Fruit fly (Drosophila melanogaster) whole organism, embryonic: ENCODE data around the gene msb1l.

ENCODE experiments used
- Atf6 ChIP-seq: fragments of 200-800 bp; sonication (Bioruptor generic); IDR thresholded peaks from 2 replicates; pipeline ENCODE4 v1.3.6; 2022; ENCODE audit warnings: missing biosample characterization, missing genetic modification characterization
- CG13775 ChIP-seq: fragments of 200-800 bp; sonication (Bioruptor generic); optimal IDR thresholded peaks from 3 replicates; lab custom pipeline; 2017; ENCODE audit warnings: missing biosample characterization, mild to moderate bottlenecking, missing genetic modification characterization
- CG14965 ChIP-seq: fragments of 200-800 bp; sonication (Bioruptor generic); optimal IDR thresholded peaks from 2 replicates; lab custom pipeline; 2016; ENCODE audit warnings: missing biosample characterization, missing genetic modification characterization, borderline replicate concordance
- CG15601 ChIP-seq: fragments of 200-800 bp; sonication (Bioruptor generic); optimal IDR thresholded peaks from 3 replicates; lab custom pipeline; 2019; ENCODE audit warnings: missing biosample characterization, mild to moderate bottlenecking, missing genetic modification characterization, moderate library complexity
- CG15696 ChIP-seq: fragments of 200-800 bp; sonication (Bioruptor generic); optimal IDR thresholded peaks from 2 replicates; lab custom pipeline; 2019; ENCODE audit warnings: missing biosample characterization, mild to moderate bottlenecking, missing genetic modification characterization, moderate library complexity
- CG1602 ChIP-seq: fragments of 200-800 bp; sonication (Bioruptor generic); optimal IDR thresholded peaks from 3 replicates; lab custom pipeline; 2016; ENCODE audit warnings: missing biosample characterization, missing genetic modification characterization
- CG1647 ChIP-seq: fragments of 200-800 bp; sonication (Bioruptor generic); optimal IDR thresholded peaks from 3 replicates; lab custom pipeline; 2016; ENCODE audit warnings: missing biosample characterization, missing genetic modification characterization
- CG16815 ChIP-seq: fragments of 200-800 bp; sonication (Bioruptor generic); optimal IDR thresholded peaks from 3 replicates; lab custom pipeline; 2017; ENCODE audit warnings: missing biosample characterization, mild to moderate bottlenecking, missing genetic modification characterization
- CG18011 ChIP-seq: fragments of 200-800 bp; sonication (Bioruptor generic); optimal IDR thresholded peaks from 2 replicates; lab custom pipeline; 2017; ENCODE audit warnings: missing biosample characterization, missing genetic modification characterization, mild to moderate bottlenecking, moderate library complexity, missing genotype
- CG1832 ChIP-seq: fragments of 200-800 bp; sonication (Bioruptor generic); optimal IDR thresholded peaks from 2 replicates; lab custom pipeline; 2017; ENCODE audit warnings: missing biosample characterization, mild to moderate bottlenecking, missing genetic modification characterization, inconsistent platforms
- CG2116 ChIP-seq: fragments of 200-800 bp; sonication (Bioruptor generic); optimal IDR thresholded peaks from 3 replicates; lab custom pipeline; 2018; ENCODE audit warnings: missing biosample characterization, mild to moderate bottlenecking, missing genetic modification characterization
- CG2129 ChIP-seq: fragments of 200-800 bp; sonication (Bioruptor generic); IDR thresholded peaks from 2 replicates; pipeline ENCODE4 v1.3.6; 2022; ENCODE audit warnings: missing biosample characterization, missing genetic modification characterization; ENCODE audit not compliant: partially characterized antibody
- CG3065 ChIP-seq: fragments of 200-800 bp; sonication (Bioruptor generic); optimal IDR thresholded peaks from 2 replicates; lab custom pipeline; 2016; ENCODE audit warnings: missing biosample characterization, missing genetic modification characterization
- CG3726 ChIP-seq: fragments of 200-800 bp; sonication (Bioruptor generic); IDR thresholded peaks from 3 replicates; pipeline ENCODE4, ENCODE4 v1.3.6; 2022; ENCODE audit warnings: missing biosample characterization, missing genetic modification characterization
- CG4360 ChIP-seq: fragments of 200-800 bp; sonication (Bioruptor generic); IDR thresholded peaks from 2 replicates; pipeline ENCODE4 v1.3.6; 2022; ENCODE audit warnings: missing biosample characterization, missing genetic modification characterization
- CG6654 ChIP-seq: fragments of 200-800 bp; sonication (Bioruptor generic); optimal IDR thresholded peaks from 2 replicates; lab custom pipeline; 2017; ENCODE audit warnings: missing biosample characterization, mild to moderate bottlenecking, missing genetic modification characterization
- CG7357 ChIP-seq: fragments of 200-800 bp; sonication (Bioruptor generic); IDR thresholded peaks from 3 replicates; pipeline ENCODE4 v1.3.6; 2022; ENCODE audit warnings: missing biosample characterization, missing genetic modification characterization
- CG8281 ChIP-seq: fragments of 200-800 bp; sonication (Bioruptor generic); optimal IDR thresholded peaks from 2 replicates; lab custom pipeline; 2018; ENCODE audit warnings: missing biosample characterization, mild to moderate bottlenecking, missing genetic modification characterization, moderate library complexity
- CG8290 ChIP-seq, 3 experiments: fragments of 200-800 bp; sonication (Bioruptor generic); optimal IDR thresholded peaks; 2 replicates each; lab custom pipeline; 2016 to 2019; ENCODE audit warnings: missing biosample characterization in 3 of 3, missing genetic modification characterization in 3 of 3, mild to moderate bottlenecking in 2 of 3, moderate library complexity in 1 of 3
- CG9876 ChIP-seq: fragments of 200-800 bp; sonication (Bioruptor generic); optimal IDR thresholded peaks from 2 replicates; lab custom pipeline; 2016; ENCODE audit warnings: missing biosample characterization, missing genetic modification characterization
- CHES-1-like ChIP-seq: fragments of 200-800 bp; sonication (Bioruptor generic); optimal IDR thresholded peaks from 2 replicates; lab custom pipeline; 2016; ENCODE audit warnings: missing biosample characterization, missing genetic modification characterization
- CkIIα-i1 ChIP-seq: fragments of 200-800 bp; sonication (Bioruptor generic); IDR thresholded peaks from 2 replicates; pipeline ENCODE4 v1.3.6; 2022; ENCODE audit warnings: missing biosample characterization, missing genetic modification characterization
- Doc2 ChIP-seq: fragments of 200-800 bp; sonication (Bioruptor generic); IDR thresholded peaks from 2 replicates; pipeline ENCODE4 v1.3.6; 2022; ENCODE audit warnings: missing biosample characterization, missing genetic modification characterization
- Elba2 ChIP-seq: fragments of 200-800 bp; sonication (Bioruptor generic); optimal IDR thresholded peaks from 3 replicates; lab custom pipeline; 2016; ENCODE audit warnings: missing biosample characterization, missing genetic modification characterization
- HLH4C ChIP-seq: fragments of 200-800 bp; sonication (Bioruptor generic); IDR thresholded peaks from 3 replicates; pipeline ENCODE4 v1.3.6; 2022; ENCODE audit warnings: missing biosample characterization, missing genetic modification characterization; ENCODE audit not compliant: partially characterized antibody
- Hr51 ChIP-seq, 2 experiments: fragments of 200-800 bp; sonication (Bioruptor generic); optimal IDR thresholded peaks; 2 replicates in 1 of 2; 3 replicates in 1 of 2; lab custom pipeline; 2016 to 2018; ENCODE audit warnings: missing biosample characterization in 2 of 2, missing genetic modification characterization in 2 of 2, mild to moderate bottlenecking in 1 of 2, moderate library complexity in 1 of 2
- MESR4 ChIP-seq: fragments of 200-800 bp; sonication (Bioruptor generic); optimal IDR thresholded peaks from 2 replicates; lab custom pipeline; 2018; ENCODE audit warnings: missing biosample characterization, mild to moderate bottlenecking, missing genetic modification characterization, moderate library complexity
- Myb ChIP-seq: fragments of 200-800 bp; sonication (Bioruptor generic); optimal IDR thresholded peaks from 2 replicates; lab custom pipeline; 2016; ENCODE audit warnings: missing biosample characterization, missing genetic modification characterization
- NC2β ChIP-seq: fragments of 200-800 bp; sonication (Bioruptor generic); optimal IDR thresholded peaks from 2 replicates; lab custom pipeline; 2016; ENCODE audit warnings: missing biosample characterization, missing genetic modification characterization
- Optix ChIP-seq: fragments of 200-800 bp; sonication (Bioruptor generic); IDR thresholded peaks from 3 replicates; pipeline ENCODE4 v1.3.6; 2022; ENCODE audit warnings: missing biosample characterization, missing genetic modification characterization
- Ptx1 ChIP-seq: fragments of 200-800 bp; sonication (Bioruptor generic); IDR thresholded peaks from 2 replicates; pipeline ENCODE4 v1.3.6; 2022; ENCODE audit warnings: missing biosample characterization, missing genetic modification characterization
- Rfx ChIP-seq: fragments of 200-800 bp; sonication (Bioruptor generic); IDR thresholded peaks from 2 replicates; pipeline ENCODE4 v1.3.6; 2022; ENCODE audit warnings: missing biosample characterization, missing genetic modification characterization
- Trl ChIP-seq, 3 experiments: fragments of >200 bp in 2 of 3; fragments of 200-800 bp in 1 of 3; sonication (Bioruptor generic) in 1 of 3; optimal IDR thresholded peaks; 2 replicates in 1 of 3; 3 replicates in 2 of 3; lab custom pipeline; 2016 to 2017; ENCODE audit warnings: missing biosample characterization in 1 of 3, missing genetic modification characterization in 1 of 3
- ac ChIP-seq: fragments of 200-800 bp; sonication (Bioruptor generic); optimal IDR thresholded peaks from 3 replicates; lab custom pipeline; 2017; ENCODE audit warnings: missing biosample characterization, mild to moderate bottlenecking, missing genetic modification characterization
- ara ChIP-seq: fragments of 200-800 bp; sonication (Bioruptor generic); IDR thresholded peaks from 2 replicates; pipeline ENCODE4 v1.3.6; 2022; ENCODE audit warnings: missing biosample characterization, missing genetic modification characterization
- az2 ChIP-seq: fragments of 200-800 bp; sonication (Bioruptor generic); optimal IDR thresholded peaks from 3 replicates; lab custom pipeline; 2016; ENCODE audit warnings: missing biosample characterization, missing genetic modification characterization
- chif ChIP-seq, 2 experiments: fragments of 200-800 bp; sonication (Bioruptor generic); optimal IDR thresholded peaks; 3 replicates each; lab custom pipeline; 2016; ENCODE audit warnings: missing biosample characterization in 2 of 2, missing genetic modification characterization in 2 of 2
- dpn ChIP-seq, 2 experiments: fragments of 200-800 bp; sonication (Bioruptor generic); optimal IDR thresholded peaks; 3 replicates each; lab custom pipeline; 2016; ENCODE audit warnings: missing biosample characterization in 2 of 2, missing genetic modification characterization in 2 of 2
- en ChIP-seq: fragments of 200-800 bp; sonication (Bioruptor generic); optimal IDR thresholded peaks from 2 replicates; lab custom pipeline; 2016; ENCODE audit warnings: missing biosample characterization, missing genetic modification characterization
- exex ChIP-seq: fragments of 200-800 bp; sonication (Bioruptor generic); optimal IDR thresholded peaks from 4 replicates; lab custom pipeline; 2018; ENCODE audit warnings: missing biosample characterization, mild to moderate bottlenecking, missing genetic modification characterization, moderate library complexity
- grn ChIP-seq: fragments of 200-800 bp; sonication (Bioruptor generic); optimal IDR thresholded peaks from 3 replicates; lab custom pipeline; 2017; ENCODE audit warnings: missing biosample characterization, missing genetic modification characterization
- jumu ChIP-seq: fragments of 200-800 bp; sonication (Bioruptor generic); optimal IDR thresholded peaks from 3 replicates; lab custom pipeline; 2016; ENCODE audit warnings: missing biosample characterization, missing genetic modification characterization
- knrl ChIP-seq: fragments of 200-800 bp; sonication (Bioruptor generic); IDR thresholded peaks from 3 replicates; pipeline ENCODE4 v1.3.6; 2022; ENCODE audit warnings: missing biosample characterization, missing genetic modification characterization; ENCODE audit not compliant: partially characterized antibody
- lov ChIP-seq, 2 experiments: fragments of 200-800 bp in 1 of 2; fragments of >200 bp in 1 of 2; sonication (Bioruptor generic) in 1 of 2; IDR thresholded peaks in 1 of 2; optimal IDR thresholded peaks in 1 of 2; 2 replicates in 1 of 2; 3 replicates in 1 of 2; pipeline versions ENCODE4 v1.3.6 to Lab custom; 2017 to 2022; ENCODE audit warnings: missing biosample characterization in 1 of 2, missing genetic modification characterization in 1 of 2
- schlank ChIP-seq: fragments of 200-800 bp; sonication (Bioruptor generic); optimal IDR thresholded peaks from 2 replicates; lab custom pipeline; 2018; ENCODE audit warnings: missing biosample characterization, mild to moderate bottlenecking, missing genetic modification characterization
- stwl ChIP-seq: fragments of 200-800 bp; sonication (Bioruptor generic); optimal IDR thresholded peaks from 3 replicates; lab custom pipeline; 2018; ENCODE audit warnings: missing biosample characterization, mild to moderate bottlenecking, missing genetic modification characterization, moderate library complexity
- trem ChIP-seq: fragments of 200-800 bp; optimal IDR thresholded peaks from 3 replicates; lab custom pipeline; 2019; ENCODE audit warnings: missing biosample characterization, mild to moderate bottlenecking, missing genetic modification characterization, moderate library complexity
- vfl ChIP-seq: fragments of 200-800 bp; sonication (Bioruptor generic); optimal IDR thresholded peaks from 2 replicates; lab custom pipeline; 2016; ENCODE audit warnings: missing biosample characterization, missing genetic modification characterization

msb1l gene

DNA sequence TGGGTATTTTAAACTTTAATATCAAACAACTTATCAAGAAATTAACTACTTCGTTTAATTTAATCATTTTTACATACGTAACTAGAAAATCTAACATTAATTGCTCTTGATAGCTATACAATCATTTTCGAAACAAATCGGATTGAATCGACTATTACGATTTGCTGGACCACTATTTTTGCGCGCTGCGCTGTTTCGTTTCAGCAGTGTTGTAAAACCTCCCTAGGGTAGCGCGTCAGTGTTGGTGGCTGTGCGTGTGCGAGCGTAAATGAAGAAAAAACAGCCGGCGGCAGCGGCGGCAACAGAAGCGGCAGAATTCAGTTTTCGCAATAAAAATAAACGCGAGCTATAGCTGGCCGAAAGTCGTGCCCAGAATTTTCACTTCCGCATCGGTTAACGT lies 44.3 kb upstream of the msb1l start, which contains the start of gene CG33116 (continued):
- peak; percentile 84 for TF ChIP-seq NC2β (GFP tag; lab: Kevin White, UChicago)
- TF ChIP-seq CG1832 (GFP tag; lab: Kevin White, UChicago): no peak
- peak; percentile 74 for TF ChIP-seq CG13775 (GFP tag; lab: Kevin White, UChicago)
- TF ChIP-seq Hr51 (GFP tag; optimal IDR thresholded peaks at IDR 0.05; lab: Kevin White, UChicago): peak; percentile 75 to 76
- TF ChIP-seq lov (optimal IDR thresholded peaks at IDR 0.05; lab: Kevin White, UChicago): no peak
- peak; percentile 81 for TF ChIP-seq lov (GFP tag; IDR thresholded peaks at IDR 0.05; lab: Robert Waterston, UW)
- TF ChIP-seq Trl (optimal IDR thresholded peaks at IDR 0.05; lab: Kevin White, UChicago): no peak
- peak; percentile 88 for TF ChIP-seq Trl (GFP tag; optimal IDR thresholded peaks at IDR 0.05; lab: Kevin White, UChicago)
- no peak for TF ChIP-seq CG2129 (GFP tag; lab: Robert Waterston, UW)
- peak; percentile 45 for TF ChIP-seq CG8281 (tag; lab: Kevin White, UChicago)
- peak; percentile 82 for TF ChIP-seq Ptx1 (GFP tag; lab: Robert Waterston, UW)
- TF ChIP-seq CG6654 (GFP tag; lab: Kevin White, UChicago): peak; percentile 50
- TF ChIP-seq knrl: 0 out of 3 replicates have a peak, but pooled peaks have one; percentile 34
- peak; percentile 69 for TF ChIP-seq schlank
- TF ChIP-seq HLH4C (GFP tag; lab: Robert Waterston, UW): no peak
- TF ChIP-seq CG8290 (GFP tag; optimal IDR thresholded peaks at IDR 0.05; lab: Kevin White, UChicago): peak; percentile 88
- TF ChIP-seq CG8290 (tag; optimal IDR thresholded peaks at IDR 0.05; lab: Kevin White, UChicago): peak; percentile 42 to 93
- TF ChIP-seq Doc2 (GFP tag; lab: Robert Waterston, UW): no peak
- peak; percentile 25 for TF ChIP-seq grn (GFP tag; lab: Kevin White, UChicago)
- TF ChIP-seq CG4360 (GFP tag; lab: Robert Waterston, UW): 0 out of 2 replicates have a peak, but pooled peaks have one; percentile 38
- TF ChIP-seq trem (tag; lab: Kevin White, UChicago): peak; percentile 83
- TF ChIP-seq Elba2 (GFP tag; lab: Kevin White, UChicago): peak; percentile 12
- TF ChIP-seq CG3726 (GFP tag; lab: Robert Waterston, UW): 0 out of 3 replicates have a peak, but pooled peaks have one; percentile 52
- TF ChIP-seq MESR4 (GFP tag; lab: Kevin White, UChicago): peak; percentile 57
- TF ChIP-seq jumu (GFP tag; lab: Kevin White, UChicago): peak; percentile 83
- TF ChIP-seq Optix: peak; percentile 68
- TF ChIP-seq vfl: peak; percentile 87
- peak; percentile 25; the same call in 1 of the 2 replicates for TF ChIP-seq CkIIα-i1 (GFP tag; lab: Robert Waterston, UW)
- peak; percentile 18 for TF ChIP-seq CG3065
- TF ChIP-seq CG14965: peak; percentile 44
- peak; percentile 79 for TF ChIP-seq CG15601 (tag; lab: Kevin White, UChicago)
- TF ChIP-seq CG1602: peak; percentile 75
- TF ChIP-seq CG1647 (GFP tag; lab: Kevin White, UChicago): peak; percentile 73
- TF ChIP-seq CG16815 (GFP tag; lab: Kevin White, UChicago): peak; percentile 61
- peak; percentile 51; the same call in 1 of the 3 replicates for TF ChIP-seq CG7357 (GFP tag; lab: Robert Waterston, UW)
- TF ChIP-seq CG2116 (GFP tag; lab: Kevin White, UChicago): peak; percentile 63
- peak; percentile 85 for TF ChIP-seq Myb (GFP tag; lab: Kevin White, UChicago)
- peak; percentile 85 for TF ChIP-seq CG15696 (tag; lab: Kevin White, UChicago)
- TF ChIP-seq stwl (tag; lab: Kevin White, UChicago): peak; percentile 85
- TF ChIP-seq az2 (GFP tag; lab: Kevin White, UChicago): peak; percentile 85
- peak; percentile 81 for TF ChIP-seq CHES-1-like (GFP tag; lab: Kevin White, UChicago)
- peak; percentile 26 for TF ChIP-seq exex (tag; lab: Kevin White, UChicago)
- peak; percentile 69 for TF ChIP-seq CG9876 (GFP tag; lab: Kevin White, UChicago)
- TF ChIP-seq en: peak; percentile 75
- peak; percentile 92 for TF ChIP-seq Rfx (GFP tag; lab: Robert Waterston, UW)
- peak; percentile 80 to 81 for TF ChIP-seq chif (GFP tag; optimal IDR thresholded peaks at IDR 0.05; lab: Kevin White, UChicago)
- peak; percentile 52 for TF ChIP-seq ac (GFP tag; lab: Kevin White, UChicago)
- TF ChIP-seq CG18011: peak; percentile 58
- peak; percentile 86 to 87 for TF ChIP-seq dpn (GFP tag; optimal IDR thresholded peaks at IDR 0.05; lab: Kevin White, UChicago)
- peak; percentile 83 for TF ChIP-seq Atf6
- peak; percentile 63; the same call in 1 of the 2 replicates for TF ChIP-seq ara (GFP tag; lab: Robert Waterston, UW)
